Worm (Caenorhabditis elegans) whole organism, mixed stage, embryonic: ENCODE data around the gene EGAP1.5.
A peak's percentile ranks its signal among the peaks of the same experiment; 100 is the strongest.

ENCODE experiments used
- bed-3 ChIP-seq: fragments of 200-800 bp; sonication (Bioruptor generic); optimal IDR thresholded peaks from 3 replicates; lab custom pipeline; 2018; ENCODE audit warnings: mild to moderate bottlenecking, missing genetic modification characterization, moderate library complexity, missing compliant biosample characterization
- blmp-1 ChIP-seq: fragments of 150-350 bp; optimal IDR thresholded peaks from 2 replicates; lab custom pipeline; 2014; ENCODE audit warnings: missing biosample characterization, missing genetic modification characterization
- ceh-39 ChIP-seq: fragments of 150-350 bp; optimal IDR thresholded peaks from 2 replicates; lab custom pipeline; 2014; ENCODE audit warnings: missing biosample characterization, missing genetic modification characterization
- ceh-43 ChIP-seq: fragments of 200-800 bp; sonication (Bioruptor generic); optimal IDR thresholded peaks from 2 replicates; lab custom pipeline; 2018; ENCODE audit warnings: mild to moderate bottlenecking, missing genetic modification characterization, moderate library complexity, missing compliant biosample characterization
- ceh-83 ChIP-seq: fragments of 200-800 bp; sonication (Bioruptor generic); optimal IDR thresholded peaks from 2 replicates; lab custom pipeline; 2018; ENCODE audit warnings: mild to moderate bottlenecking, missing genetic modification characterization, missing compliant biosample characterization
- ces-1 ChIP-seq: fragments of 150-350 bp; optimal IDR thresholded peaks from 2 replicates; lab custom pipeline; 2014; ENCODE audit warnings: missing biosample characterization, missing genetic modification reagents, missing genetic modification characterization
- cnd-1 ChIP-seq: fragments of 200-800 bp; sonication (Bioruptor generic); optimal IDR thresholded peaks from 2 replicates; lab custom pipeline; 2018; ENCODE audit warnings: mild to moderate bottlenecking, missing genetic modification characterization, missing compliant biosample characterization
- drap-1 ChIP-seq: fragments of 200-800 bp; sonication (Bioruptor generic); optimal IDR thresholded peaks from 3 replicates; lab custom pipeline; 2018; ENCODE audit warnings: mild to moderate bottlenecking, missing genetic modification characterization, missing compliant biosample characterization
- elt-1 ChIP-seq: sonication (generic microtip); optimal IDR thresholded peaks from 2 replicates; lab custom pipeline; 2017; ENCODE audit warnings: missing genetic modification characterization, mild to moderate bottlenecking, missing compliant biosample characterization, antibody characterized with exemption, moderate library complexity, borderline replicate concordance; ENCODE audit not compliant: insufficient read depth
- elt-3 ChIP-seq: fragments of 150-350 bp; optimal IDR thresholded peaks from 2 replicates; lab custom pipeline; 2014; ENCODE audit warnings: missing biosample characterization, missing genetic modification characterization
- ham-2 ChIP-seq: fragments of 200-800 bp; sonication (Bioruptor generic); optimal IDR thresholded peaks from 2 replicates; lab custom pipeline; 2018; ENCODE audit warnings: mild to moderate bottlenecking, missing genetic modification characterization, missing compliant biosample characterization
- hlh-1 ChIP-seq: fragments of 150-350 bp; optimal IDR thresholded peaks from 2 replicates; lab custom pipeline; 2014; ENCODE audit warnings: missing biosample characterization, missing genetic modification reagents, missing genetic modification characterization
- lin-13 ChIP-seq: fragments of 150-350 bp; optimal IDR thresholded peaks from 2 replicates; lab custom pipeline; 2014; ENCODE audit warnings: missing biosample characterization, missing genetic modification characterization
- lin-32 ChIP-seq: fragments of 200-800 bp; sonication (Bioruptor generic); optimal IDR thresholded peaks from 2 replicates; lab custom pipeline; 2018; ENCODE audit warnings: mild to moderate bottlenecking, missing genetic modification characterization, missing compliant biosample characterization
- lsy-2 ChIP-seq: fragments of 150-350 bp; optimal IDR thresholded peaks from 2 replicates; lab custom pipeline; 2014; ENCODE audit warnings: missing biosample characterization, missing genetic modification characterization
- mab-5 ChIP-seq: fragments of 150-350 bp; optimal IDR thresholded peaks from 2 replicates; lab custom pipeline; 2014; ENCODE audit warnings: missing biosample characterization, missing genetic modification characterization
- mep-1 ChIP-seq: fragments of 150-350 bp; optimal IDR thresholded peaks from 2 replicates; lab custom pipeline; 2017; ENCODE audit warnings: missing biosample characterization, missing genetic modification reagents, missing genetic modification characterization, inconsistent platforms
- mls-2 ChIP-seq: sonication (generic microtip); optimal IDR thresholded peaks from 2 replicates; lab custom pipeline; 2016; ENCODE audit warnings: mild to moderate bottlenecking, missing genetic modification characterization, moderate library complexity, missing compliant biosample characterization
- nhr-12 ChIP-seq: fragments of 150-350 bp; optimal IDR thresholded peaks from 2 replicates; lab custom pipeline; 2014; ENCODE audit warnings: missing biosample characterization, missing genetic modification characterization
- nhr-2 ChIP-seq: fragments of 150-350 bp; optimal IDR thresholded peaks from 2 replicates; lab custom pipeline; 2014; ENCODE audit warnings: missing biosample characterization, missing genetic modification characterization
- nhr-237 ChIP-seq: fragments of 150-350 bp; optimal IDR thresholded peaks from 2 replicates; lab custom pipeline; 2014; ENCODE audit warnings: missing biosample characterization, missing genetic modification characterization
- nhr-28 ChIP-seq: fragments of 150-350 bp; optimal IDR thresholded peaks from 2 replicates; lab custom pipeline; 2014; ENCODE audit warnings: missing biosample characterization, missing genetic modification characterization
- nhr-76 ChIP-seq: sonication (generic microtip); optimal IDR thresholded peaks from 2 replicates; lab custom pipeline; 2017; ENCODE audit warnings: missing biosample characterization, missing genetic modification characterization
- pha-4 ChIP-seq: fragments of 150-350 bp; optimal IDR thresholded peaks from 2 replicates; lab custom pipeline; 2018; ENCODE audit warnings: missing biosample characterization, missing genetic modification reagents, missing genetic modification characterization
- sem-2 ChIP-seq: fragments of 200-800 bp; sonication (Bioruptor generic); optimal IDR thresholded peaks from 2 replicates; lab custom pipeline; 2018; ENCODE audit warnings: mild to moderate bottlenecking, missing genetic modification characterization, missing compliant biosample characterization
- snpc-4 ChIP-seq: fragments of 150-350 bp; optimal IDR thresholded peaks from 2 replicates; lab custom pipeline; 2014; ENCODE audit warnings: missing biosample characterization, missing genetic modification characterization
- sptf-1 ChIP-seq: sonication (generic microtip); optimal IDR thresholded peaks from 2 replicates; lab custom pipeline; 2017; ENCODE audit warnings: mild to moderate bottlenecking, missing genetic modification characterization, moderate library complexity, missing compliant biosample characterization
- tbx-8 ChIP-seq: fragments of 200-800 bp; sonication (Bioruptor generic); optimal IDR thresholded peaks from 2 replicates; lab custom pipeline; 2018; ENCODE audit warnings: mild to moderate bottlenecking, missing genetic modification characterization, moderate library complexity, missing compliant biosample characterization
- unc-120 ChIP-seq: sonication (generic microtip); optimal IDR thresholded peaks from 2 replicates; lab custom pipeline; 2017; ENCODE audit warnings: missing genetic modification characterization, missing compliant biosample characterization; ENCODE audit not compliant: poor library complexity, severe bottlenecking
- unc-39 ChIP-seq: fragments of 150-350 bp; optimal IDR thresholded peaks from 2 replicates; lab custom pipeline; 2014; ENCODE audit warnings: missing biosample characterization, missing genetic modification characterization
- unc-62 ChIP-seq: fragments of 150-350 bp; optimal IDR thresholded peaks from 2 replicates; lab custom pipeline; 2014; ENCODE audit warnings: missing biosample characterization, missing genetic modification reagents, missing genetic modification characterization
- ztf-11 ChIP-seq: fragments of 150-350 bp; optimal IDR thresholded peaks from 2 replicates; lab custom pipeline; 2014; ENCODE audit warnings: missing biosample characterization, missing genetic modification characterization

EGAP1.5 gene

DNA sequence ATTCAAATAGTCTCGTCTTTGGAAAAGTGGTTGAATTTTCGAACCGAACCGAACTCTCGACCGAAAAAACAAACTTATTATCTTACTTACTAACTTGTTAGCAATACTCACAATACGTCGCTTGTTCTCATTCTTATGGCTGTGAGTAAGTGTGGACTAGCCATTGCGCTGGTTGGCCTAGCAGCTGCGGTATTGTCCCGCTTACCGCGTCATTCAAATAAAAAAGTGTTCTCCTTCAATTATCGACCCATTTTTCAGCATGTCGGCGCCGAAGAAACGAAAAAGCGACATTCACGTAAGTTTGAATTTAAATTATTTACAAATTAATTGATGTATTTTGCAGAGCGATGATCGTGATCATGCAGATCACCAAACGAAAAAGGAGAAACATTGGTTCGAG is 27.5 kb downstream of the EGAP1.5 start:
- TF ChIP-seq ceh-39 (tag; lab: Kevin White, UChicago) (peak; percentile 63), elt-3 (tag; lab: Kevin White, UChicago) (no peak), ham-2 (peak; percentile 49)

DNA sequence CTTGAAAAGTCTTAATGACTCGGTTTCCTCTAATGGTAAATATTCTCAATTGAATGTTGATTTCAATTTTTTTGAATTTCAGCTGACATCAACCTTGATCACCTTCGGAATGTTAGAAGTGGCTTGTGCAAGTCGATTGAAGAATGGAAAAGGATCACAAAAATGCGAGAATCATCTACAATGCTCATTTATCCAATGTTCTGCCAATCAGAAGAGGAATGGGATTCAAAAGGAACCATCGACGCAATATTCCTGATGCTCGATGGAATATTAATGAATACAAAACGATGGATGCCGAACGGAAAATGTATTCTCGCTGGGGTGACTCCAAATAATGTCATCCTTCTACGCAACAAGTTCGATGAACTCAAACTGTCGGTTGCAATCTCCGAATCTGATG is 30.0 kb downstream of the EGAP1.5 start:
- TF ChIP-seq tbx-8 (GFP tag; lab: Kevin White, UChicago) (no peak), nhr-12 (tag; lab: Kevin White, UChicago) (no peak), elt-3 (tag; lab: Kevin White, UChicago) (no peak), pha-4 (tag; lab: Kevin White, UChicago) (no peak), lin-13 (tag; lab: Kevin White, UChicago) (no peak), sptf-1 (tag; lab: Kevin White, UChicago) (no peak), hlh-1 (tag; lab: Kevin White, UChicago) (no peak), unc-39 (tag; lab: Kevin White, UChicago) (no peak), blmp-1 (tag; lab: Kevin White, UChicago) (no peak), nhr-237 (tag; lab: Kevin White, UChicago) (no peak), ceh-83 (GFP tag; lab: Kevin White, UChicago) (no peak), nhr-28 (tag; lab: Kevin White, UChicago) (no peak), mep-1 (tag; lab: Kevin White, UChicago) (no peak)
- TF ChIP-seq, all 35 proteins: peak for 0

DNA sequence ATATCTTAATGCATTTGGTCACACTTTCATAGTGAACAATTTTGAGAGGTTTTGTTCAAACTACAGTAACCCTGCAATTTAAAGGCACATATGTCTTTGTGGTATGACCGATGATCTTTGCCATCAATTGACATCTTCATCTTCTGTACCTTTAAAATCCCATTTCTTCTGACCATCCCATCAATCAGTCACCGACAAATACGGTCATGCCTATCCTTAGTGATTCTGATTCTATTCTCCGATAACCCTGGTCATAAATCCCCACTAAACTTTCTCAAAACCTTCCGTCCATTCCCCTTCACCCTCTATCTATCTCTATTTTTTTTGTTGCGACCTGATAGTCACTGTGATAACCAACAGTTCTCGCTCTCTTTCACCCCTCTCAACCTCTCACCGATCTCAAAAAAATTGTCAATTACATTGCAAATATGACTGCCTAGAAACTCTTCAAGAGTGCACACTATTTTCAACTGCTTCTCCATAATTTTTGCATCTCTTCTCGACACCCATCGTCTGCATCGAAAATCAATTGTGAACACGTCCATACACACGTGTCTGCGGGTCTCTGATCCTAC is 32.6 kb downstream of the EGAP1.5 start:
- no peak for TF ChIP-seq nhr-28 (tag; lab: Kevin White, UChicago)
- TF ChIP-seq elt-1 (tag; lab: Kevin White, UChicago): no peak
- no peak for TF ChIP-seq sptf-1 (tag; lab: Kevin White, UChicago)
- TF ChIP-seq unc-62 (GFP tag; lab: Kevin White, UChicago): no peak
- no peak for TF ChIP-seq ceh-39 (tag; lab: Kevin White, UChicago)
- no peak for TF ChIP-seq tbx-8 (GFP tag; lab: Kevin White, UChicago)
- no peak for TF ChIP-seq nhr-76 (tag; lab: Kevin White, UChicago)
- TF ChIP-seq, all 35 proteins: peak for 0

DNA sequence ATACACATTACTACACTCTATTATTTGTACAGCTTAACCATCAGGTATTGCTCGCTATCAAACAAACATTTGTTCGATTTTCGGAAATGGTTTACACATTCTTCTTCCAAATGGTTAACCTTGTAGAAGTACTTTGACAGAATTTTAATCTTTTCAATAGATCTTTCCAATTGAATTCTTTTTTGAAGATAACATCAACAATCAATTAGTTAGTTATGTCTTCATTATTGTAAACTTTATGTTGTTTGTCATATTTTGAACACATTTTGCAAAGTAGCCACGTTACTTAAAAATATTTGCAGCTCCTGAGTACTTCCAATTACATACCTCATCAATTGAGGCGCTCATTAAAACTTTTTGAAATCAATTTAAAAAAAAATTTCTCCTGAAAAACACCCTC is 33.8 kb downstream of the EGAP1.5 start:
- no peak for TF ChIP-seq cnd-1 (tag; lab: Kevin White, UChicago)
- no peak for TF ChIP-seq ham-2
- TF ChIP-seq tbx-8 (GFP tag; lab: Kevin White, UChicago): no peak
- TF ChIP-seq bed-3 (GFP tag; lab: Kevin White, UChicago): no peak
- TF ChIP-seq ceh-43 (GFP tag; lab: Kevin White, UChicago): no peak
- no peak for TF ChIP-seq elt-3 (tag; lab: Kevin White, UChicago)
- TF ChIP-seq nhr-28 (tag; lab: Kevin White, UChicago): no peak
- no peak for TF ChIP-seq lin-13 (tag; lab: Kevin White, UChicago)
- no peak for TF ChIP-seq unc-62 (GFP tag; lab: Kevin White, UChicago)
- no peak for TF ChIP-seq mep-1 (tag; lab: Kevin White, UChicago)
- no peak for TF ChIP-seq lin-32 (GFP tag; lab: Kevin White, UChicago)
- TF ChIP-seq drap-1: no peak
- no peak for TF ChIP-seq mls-2 (tag; lab: Kevin White, UChicago)
- no peak for TF ChIP-seq ztf-11 (tag; lab: Kevin White, UChicago)
- no peak for TF ChIP-seq nhr-12 (tag; lab: Kevin White, UChicago)
- no peak for TF ChIP-seq sptf-1 (tag; lab: Kevin White, UChicago)
- TF ChIP-seq unc-120 (tag; lab: Kevin White, UChicago): no peak
- TF ChIP-seq nhr-2 (tag; lab: Kevin White, UChicago): no peak

DNA sequence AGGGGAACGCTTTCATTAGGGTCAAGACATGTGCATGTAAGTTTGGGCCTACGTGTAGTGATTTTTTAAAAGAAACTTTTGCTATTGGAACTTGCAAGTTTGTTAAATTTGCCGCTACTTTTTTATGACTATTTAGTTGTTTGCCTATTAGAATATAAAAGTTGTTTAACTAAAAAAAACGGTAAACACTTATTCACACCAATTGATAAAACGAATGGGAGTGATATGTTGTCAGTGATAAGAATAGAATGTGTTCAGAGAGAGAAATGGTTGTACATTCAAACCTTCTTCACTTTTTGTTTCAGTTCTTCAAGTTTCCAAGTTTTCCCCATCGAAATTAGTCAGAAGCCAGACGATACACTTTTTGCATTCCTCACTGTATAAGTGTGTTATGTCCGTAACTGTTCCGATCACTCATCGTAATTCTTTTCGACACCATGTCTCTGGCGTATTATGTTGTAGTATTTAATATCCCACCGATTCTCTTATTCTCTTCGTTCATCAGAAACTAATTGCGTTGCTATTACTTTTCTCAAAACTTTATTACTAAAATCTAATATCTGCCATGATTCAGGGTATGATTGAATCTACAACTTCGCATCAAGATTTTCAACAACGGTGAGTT is 34.4 kb downstream of the EGAP1.5 start, which contains the start of gene dct-6:
Gene dct-6 (plus strand): TSS at position 575 of the 625 bp plus-strand sequence.
- TF ChIP-seq ceh-39 (tag; lab: Kevin White, UChicago): no peak
- TF ChIP-seq unc-62 (GFP tag; lab: Kevin White, UChicago): no peak
- no peak for TF ChIP-seq nhr-2 (tag; lab: Kevin White, UChicago)
- no peak for TF ChIP-seq drap-1
- no peak for TF ChIP-seq ces-1 (GFP tag; lab: Kevin White, UChicago)
- no peak for TF ChIP-seq snpc-4 (tag; lab: Kevin White, UChicago)
- TF ChIP-seq cnd-1 (tag; lab: Kevin White, UChicago): no peak
- no peak for TF ChIP-seq unc-120 (tag; lab: Kevin White, UChicago)
- TF ChIP-seq nhr-28 (tag; lab: Kevin White, UChicago): no peak
- no peak for TF ChIP-seq ham-2
- no peak for TF ChIP-seq ztf-11 (tag; lab: Kevin White, UChicago)
- no peak for TF ChIP-seq elt-3 (tag; lab: Kevin White, UChicago)
- TF ChIP-seq blmp-1 (tag; lab: Kevin White, UChicago): no peak
- no peak for TF ChIP-seq mep-1 (tag; lab: Kevin White, UChicago)
- no peak for TF ChIP-seq lsy-2 (tag; lab: Kevin White, UChicago)
- TF ChIP-seq sem-2 (GFP tag; lab: Kevin White, UChicago): no peak
- TF ChIP-seq lin-32 (GFP tag; lab: Kevin White, UChicago): no peak
- no peak for TF ChIP-seq elt-1 (tag; lab: Kevin White, UChicago)
- no peak for TF ChIP-seq mab-5 (tag; lab: Kevin White, UChicago)
- TF ChIP-seq sptf-1 (tag; lab: Kevin White, UChicago): no peak
